Worm (Caenorhabditis elegans) whole organism, L3 larva: ENCODE results near the gene T01G5.7.

Experiments
- R02D3.7 ChIP-seq: fragments of 150-350 bp; optimal IDR thresholded peaks from 2 replicates; lab custom pipeline; 2014; ENCODE audit warnings: missing biosample characterization, missing genetic modification characterization
- egl-27 ChIP-seq: sonication (generic microtip); optimal IDR thresholded peaks from 4 replicates; lab custom pipeline; 2017; ENCODE audit warnings: missing biosample characterization, missing genetic modification reagents, missing genetic modification characterization
- fkh-10 ChIP-seq: sonication (generic microtip); optimal IDR thresholded peaks from 2 replicates; lab custom pipeline; 2017; ENCODE audit warnings: missing biosample characterization, missing genetic modification reagents, missing genetic modification characterization
- mdl-1 ChIP-seq: fragments of 150-350 bp; optimal IDR thresholded peaks from 2 replicates; lab custom pipeline; 2014; ENCODE audit warnings: missing biosample characterization, missing genetic modification characterization
- nfya-1 ChIP-seq: sonication (generic microtip); optimal IDR thresholded peaks from 2 replicates; lab custom pipeline; 2017; ENCODE audit warnings: missing genetic modification characterization, mild to moderate bottlenecking, missing compliant biosample characterization, antibody characterized with exemption, moderate library complexity; ENCODE audit not compliant: insufficient read depth
- nhr-12 ChIP-seq: fragments of 150-350 bp; optimal IDR thresholded peaks from 2 replicates; lab custom pipeline; 2014; ENCODE audit warnings: missing biosample characterization, missing genetic modification characterization
- nhr-23 ChIP-seq: fragments of 150-350 bp; optimal IDR thresholded peaks from 2 replicates; lab custom pipeline; 2014; ENCODE audit warnings: missing biosample characterization, missing genetic modification reagents, missing genetic modification characterization
- nhr-237 ChIP-seq: fragments of 150-350 bp; optimal IDR thresholded peaks from 2 replicates; lab custom pipeline; 2014; ENCODE audit warnings: missing biosample characterization, missing genetic modification characterization
- nhr-67 ChIP-seq: fragments of 150-350 bp; optimal IDR thresholded peaks from 2 replicates; lab custom pipeline; 2014; ENCODE audit warnings: missing biosample characterization, missing genetic modification characterization
- nhr-76 ChIP-seq: fragments of 150-350 bp; sonication (generic microtip); optimal IDR thresholded peaks from 5 replicates; lab custom pipeline; 2014; ENCODE audit warnings: missing biosample characterization, missing genetic modification characterization
- nhr-77 ChIP-seq: fragments of 150-350 bp; optimal IDR thresholded peaks from 2 replicates; lab custom pipeline; 2014; ENCODE audit warnings: missing biosample characterization, missing genetic modification characterization
- pha-4 ChIP-seq: fragments of 150-350 bp; optimal IDR thresholded peaks from 2 replicates; lab custom pipeline; 2014; ENCODE audit warnings: missing biosample characterization, missing genetic modification reagents, missing genetic modification characterization
- unc-62 ChIP-seq: fragments of 150-350 bp; sonication (generic microtip); optimal IDR thresholded peaks from 4 replicates; lab custom pipeline; 2014; ENCODE audit warnings: missing biosample characterization, missing genetic modification reagents, missing genetic modification characterization
- zag-1 ChIP-seq: fragments of 150-350 bp; optimal IDR thresholded peaks from 2 replicates; lab custom pipeline; 2014; ENCODE audit warnings: missing biosample characterization, missing genetic modification characterization

- TF ChIP-seq nhr-237 (no peak), unc-62 (GFP tag; lab: Kevin White, UChicago) (no peak), nhr-77 (tag; lab: Kevin White, UChicago) (no peak), pha-4 (no peak), zag-1 (no peak), egl-27 (tag; lab: Kevin White, UChicago) (no peak), mdl-1 (tag; lab: Kevin White, UChicago) (no peak), nhr-76 (tag; lab: Kevin White, UChicago) (no peak), nhr-12 (tag; lab: Kevin White, UChicago) (no peak), nhr-67 (tag; lab: Kevin White, UChicago) (no peak), nfya-1 (no peak), nhr-23 (tag; lab: Kevin White, UChicago) (no peak), R02D3.7 (tag; lab: Kevin White, UChicago) (no peak), fkh-10 (no peak)
Observed at ce11 chrV:15119517-15119916, 7.8 kb downstream of the T01G5.7 start, which contains the start of gene flor-1.
